Worm (Caenorhabditis elegans) whole organism, L4/young adult: ENCODE measurements around the gene K03A11.1.

ENCODE experiments used
- W03F9.2 ChIP-seq: fragments of 150-350 bp; optimal IDR thresholded peaks from 2 replicates; lab custom pipeline; 2014; ENCODE audit warnings: missing biosample characterization, missing genetic modification characterization
- dao-5 ChIP-seq: sonication (generic microtip); optimal IDR thresholded peaks from 2 replicates; lab custom pipeline; 2016; ENCODE audit warnings: missing genotype, missing genetic modification characterization, moderate library complexity, missing compliant biosample characterization
- him-1 ChIP-seq: sonication (generic microtip); optimal IDR thresholded peaks from 2 replicates; lab custom pipeline; 2016; ENCODE audit warnings: missing genotype, missing genetic modification reagents, missing genetic modification characterization, missing compliant biosample characterization

DNA sequence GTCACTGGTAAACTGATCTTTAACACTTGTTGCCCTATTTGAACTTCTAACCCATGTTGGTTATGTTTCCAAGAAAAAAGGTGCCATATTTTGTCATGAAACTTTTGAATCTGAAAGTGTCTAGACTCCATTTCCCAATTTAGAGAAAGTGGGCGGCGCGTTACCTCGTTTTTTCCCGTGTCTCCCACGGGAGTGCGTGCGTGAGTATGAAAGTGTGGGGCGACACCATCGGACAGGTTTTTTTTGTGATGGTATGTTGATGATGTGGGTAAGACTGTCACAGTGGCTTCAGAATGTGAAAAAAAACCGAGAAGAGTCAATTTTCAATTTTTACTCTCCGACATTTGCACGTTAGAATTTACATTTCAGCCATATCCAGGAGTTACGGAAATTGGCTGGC is 45.8 kb upstream of the K03A11.1 start:
- TF ChIP-seq dao-5 (tag; lab: Kevin White, UChicago) = no peak
- no peak for TF ChIP-seq him-1 (tag; lab: Kevin White, UChicago)
- TF ChIP-seq W03F9.2 (tag; lab: Kevin White, UChicago) = no peak
